Worm (Caenorhabditis elegans): ENCODE measurements around the gene msrp-6.
A peak's percentile ranks its signal among the peaks of the same experiment; 100 is the strongest.

msrp-6 gene

ce11 chrII:2624792-2625191 is 5.5 kb downstream of the msrp-6 start, which contains the start of gene lgc-28:
Gene lgc-28 (plus strand): TSS chrII:2625092.
- TF ChIP-seq ZK337.2 (GFP tag; IDR thresholded peaks at IDR 0.05) (no peak), madf-5 (GFP tag; IDR thresholded peaks at IDR 0.05) (no peak), nhr-11 (tag; optimal IDR thresholded peaks at IDR 0.05) (no peak), saeg-2 (GFP tag; IDR thresholded peaks at IDR 0.05) (no peak), F49E8.2 (tag; optimal IDR thresholded peaks at IDR 0.05; ENCODE audit: borderline replicate concordance) (no peak), nhr-28 (tag; optimal IDR thresholded peaks at IDR 0.05) (no peak), madf-9 (GFP tag; conservative IDR thresholded peaks at IDR 0.05) (no peak), ZK546.5 (tag; optimal IDR thresholded peaks at IDR 0.05) (no peak), F26F4.8 (GFP tag; conservative IDR thresholded peaks at IDR 0.05) (no peak), R02D3.7 (tag; optimal IDR thresholded peaks at IDR 0.05) (no peak), sdz-12 (GFP tag; optimal IDR thresholded peaks at IDR 0.05) (no peak), ama-1 (optimal IDR thresholded peaks at IDR 0.05) (no peak), mdt-29 (GFP tag; IDR thresholded peaks at IDR 0.05) (no peak), tag-97 (GFP tag; IDR thresholded peaks at IDR 0.05) (no peak), snpc-1.2 (GFP tag; IDR thresholded peaks at IDR 0.05) (no peak), aly-2 (tag; optimal IDR thresholded peaks at IDR 0.05) (no peak), T26A8.4 (GFP tag; IDR thresholded peaks at IDR 0.05) (no peak), Y105C5A.15 (GFP tag; IDR thresholded peaks at IDR 0.05) (no peak), ceh-20 (GFP tag; IDR thresholded peaks at IDR 0.05) (no peak)

- TF ChIP-seq sdz-12 (GFP tag; optimal IDR thresholded peaks at IDR 0.05) (no peak), Y75B8A.6 (GFP tag; IDR thresholded peaks at IDR 0.05) (no peak), aha-1 (tag) (peak; percentile 10), mes-2 (tag; optimal IDR thresholded peaks at IDR 0.05; ENCODE audit: poor library complexity, severe bottlenecking) (no peak), aly-2 (tag; optimal IDR thresholded peaks at IDR 0.05) (no peak), egl-43 (GFP tag; IDR thresholded peaks at IDR 0.05) (peak; percentile 65; the same call in 1 of the 2 replicates), pqm-1 (tag; optimal IDR thresholded peaks at IDR 0.05) (no peak), attf-4 (tag; optimal IDR thresholded peaks at IDR 0.05) (no peak), fkh-10 (GFP tag; optimal IDR thresholded peaks at IDR 0.05) (no peak), set-16 (GFP tag; IDR thresholded peaks at IDR 0.05) (peak; percentile 93), unc-62 (GFP tag; optimal IDR thresholded peaks at IDR 0.05 in 1 of 2) (no peak), unc-62 (tag; optimal IDR thresholded peaks at IDR 0.05) (no peak)
Measured at ce11 chrII:2627154-2627799, 8.0 kb downstream of the msrp-6 start, which contains the start of gene sri-71. Gene sri-71 (plus strand): TSS chrII:2627749.

- TF ChIP-seq lin-39 (tag; optimal IDR thresholded peaks at IDR 0.05) (no peak), nhr-10 (tag; optimal IDR thresholded peaks at IDR 0.05) (no peak), dmd-6 (GFP tag; IDR thresholded peaks at IDR 0.05) (no peak), mdt-29 (GFP tag; IDR thresholded peaks at IDR 0.05) (no peak), fkh-10 (GFP tag; optimal IDR thresholded peaks at IDR 0.05) (no peak), daf-19 (GFP tag; conservative IDR thresholded peaks at IDR 0.05) (no peak), daf-16 (GFP tag; optimal IDR thresholded peaks at IDR 0.05) (no peak), daf-16 (tag; optimal IDR thresholded peaks at IDR 0.05) (no peak), hif-1 (tag; optimal IDR thresholded peaks at IDR 0.05) (no peak), F49E8.2 (tag; optimal IDR thresholded peaks at IDR 0.05; ENCODE audit: borderline replicate concordance) (no peak), F26F4.8 (GFP tag; conservative IDR thresholded peaks at IDR 0.05) (0 out of 2 replicates have a peak, but pooled peaks have one; percentile 26), set-16 (GFP tag; IDR thresholded peaks at IDR 0.05) (peak; percentile 91), nhr-111 (GFP tag; optimal IDR thresholded peaks at IDR 0.05) (no peak), mxl-3 (GFP tag; optimal IDR thresholded peaks at IDR 0.05) (no peak), lim-7 (GFP tag; IDR thresholded peaks at IDR 0.05) (no peak), arid-1 (GFP tag; conservative IDR thresholded peaks at IDR 0.05) (no peak), aha-1 (tag) (no peak), egl-43 (GFP tag; IDR thresholded peaks at IDR 0.05) (peak; percentile 67; the same call in 1 of the 2 replicates)
Measured at ce11 chrII:2628401-2628800, 9.2 kb downstream of the msrp-6 start.
